Worm (Caenorhabditis elegans) whole organism, L3 larva: ENCODE measurements around the gene atp-5.

Experiments used
- ceh-82 ChIP-seq: fragments of 150-350 bp; optimal IDR thresholded peaks from 2 replicates; lab custom pipeline; 2014; ENCODE audit warnings: missing biosample characterization, missing genetic modification characterization
- jun-1 ChIP-seq: fragments of 150-350 bp; optimal IDR thresholded peaks from 2 replicates; lab custom pipeline; 2014; ENCODE audit warnings: missing biosample characterization, missing genetic modification reagents, missing genetic modification characterization
- mdl-1 ChIP-seq: fragments of 150-350 bp; optimal IDR thresholded peaks from 2 replicates; lab custom pipeline; 2014; ENCODE audit warnings: missing biosample characterization, missing genetic modification characterization
- nhr-11 ChIP-seq: fragments of 150-350 bp; optimal IDR thresholded peaks from 2 replicates; lab custom pipeline; 2014; ENCODE audit warnings: missing biosample characterization, missing genetic modification characterization
- nhr-28 ChIP-seq: fragments of 150-350 bp; optimal IDR thresholded peaks from 2 replicates; lab custom pipeline; 2014; ENCODE audit warnings: missing biosample characterization, missing genetic modification characterization
- pqm-1 ChIP-seq: fragments of 150-350 bp; optimal IDR thresholded peaks from 2 replicates; lab custom pipeline; 2017; ENCODE audit warnings: missing biosample characterization, missing genetic modification characterization, inconsistent platforms

- TF ChIP-seq pqm-1 (tag; lab: Kevin White, UChicago) (no peak), mdl-1 (no peak), jun-1 (tag; lab: Kevin White, UChicago) (no peak), ceh-82 (tag; lab: Kevin White, UChicago) (no peak), nhr-11 (tag; lab: Kevin White, UChicago) (no peak), nhr-28 (tag; lab: Kevin White, UChicago) (no peak)
Measured at ce11 chrV:11134296-11134695, 10.6 kb upstream of the atp-5 start, which contains the start of gene glb-3.
